Worm (Caenorhabditis elegans) whole organism, midembryonic: ENCODE data around the gene Y45F10B.13.

Experiments used
- T22C8.4 ChIP-seq: fragments of 200-800 bp; sonication (Bioruptor generic); IDR thresholded peaks from 2 replicates; pipeline ENCODE4 v1.3.6; 2022; ENCODE audit warnings: missing genetic modification characterization, missing compliant biosample characterization
- cog-1 ChIP-seq: sonication (generic microtip); optimal IDR thresholded peaks from 2 replicates; lab custom pipeline; 2016; ENCODE audit warnings: missing genetic modification characterization, missing compliant biosample characterization
- tab-1 ChIP-seq: fragments of 200-800 bp; sonication (Bioruptor generic); IDR thresholded peaks from 2 replicates; pipeline ENCODE4 v1.3.6; 2022; ENCODE audit warnings: missing genetic modification characterization, missing compliant biosample characterization
- ztf-29 ChIP-seq: fragments of 200-800 bp; sonication (Bioruptor generic); IDR thresholded peaks from 2 replicates; pipeline ENCODE4 v1.3.6; 2022; ENCODE audit warnings: missing genetic modification reagents, missing genetic modification characterization, missing compliant biosample characterization

ce11 chrIV:13525223-13525622 is 36.3 kb downstream of the Y45F10B.13 start:
- TF ChIP-seq ztf-29 (GFP tag; lab: Robert Waterston, UW), result no peak
- TF ChIP-seq T22C8.4 (GFP tag; lab: Robert Waterston, UW), result no peak
- TF ChIP-seq tab-1 (GFP tag; lab: Robert Waterston, UW), result no peak
- TF ChIP-seq cog-1, result no peak
